Fruit fly (Drosophila melanogaster) whole organism: ENCODE data around the gene CheB38b.

Experiments
- CG8478 ChIP-seq: fragments of >200 bp; optimal IDR thresholded peaks from 2 replicates; lab custom pipeline; 2018; ENCODE audit warnings: inconsistent platforms
- Dll ChIP-seq: fragments of >200 bp; optimal IDR thresholded peaks from 2 replicates; lab custom pipeline; 2017
- EcR ChIP-seq, 2 experiments: fragments of >200 bp; optimal IDR thresholded peaks; 2 replicates each; lab custom pipeline; 2017; ENCODE audit warnings: missing biosample characterization in 2 of 2, missing genetic modification characterization in 2 of 2, missing genetic modification reagents in 2 of 2
- pan ChIP-seq: fragments of >200 bp; optimal IDR thresholded peaks from 2 replicates; lab custom pipeline; 2017
- psq ChIP-seq: fragments of >200 bp; optimal IDR thresholded peaks from 2 replicates; lab custom pipeline; 2017
- usp ChIP-seq: fragments of >200 bp; optimal IDR thresholded peaks from 2 replicates; lab custom pipeline; 2017; ENCODE audit warnings: missing biosample characterization, missing genetic modification characterization, mixed read lengths

Gene CheB38b

DNA sequence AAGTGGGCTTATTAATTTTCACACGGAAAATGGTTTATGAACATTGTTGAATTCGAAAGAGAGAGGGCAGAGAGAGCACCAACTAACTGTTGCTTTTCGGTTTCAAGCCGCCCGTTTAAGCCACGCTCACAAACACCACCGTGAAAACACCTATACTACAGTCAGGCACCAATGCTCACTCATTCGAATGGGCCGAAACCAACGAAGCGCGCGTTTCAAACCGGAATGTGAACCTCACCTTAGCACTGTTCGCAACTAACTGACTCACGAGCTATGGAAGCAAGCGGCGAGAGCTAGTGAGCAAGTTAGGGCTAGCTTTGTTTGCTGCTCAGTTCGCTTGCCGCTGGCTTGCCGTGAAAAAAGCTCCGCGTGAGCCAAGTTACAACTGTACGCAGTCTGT is 23.2 kb downstream of the CheB38b start:
- TF ChIP-seq psq (no peak), pan (lab: Kevin White, UChicago) (no peak)

dm6 chr2L:20792988-20793544 is 24.0 kb downstream of the CheB38b start:
- TF ChIP-seq usp (no peak), EcR (GFP tag; optimal IDR thresholded peaks at IDR 0.05; lab: Kevin White, UChicago) (no peak), CG8478 (lab: Kevin White, UChicago) (no peak), psq (no peak), Dll (no peak), pan (lab: Kevin White, UChicago) (no peak)

DNA sequence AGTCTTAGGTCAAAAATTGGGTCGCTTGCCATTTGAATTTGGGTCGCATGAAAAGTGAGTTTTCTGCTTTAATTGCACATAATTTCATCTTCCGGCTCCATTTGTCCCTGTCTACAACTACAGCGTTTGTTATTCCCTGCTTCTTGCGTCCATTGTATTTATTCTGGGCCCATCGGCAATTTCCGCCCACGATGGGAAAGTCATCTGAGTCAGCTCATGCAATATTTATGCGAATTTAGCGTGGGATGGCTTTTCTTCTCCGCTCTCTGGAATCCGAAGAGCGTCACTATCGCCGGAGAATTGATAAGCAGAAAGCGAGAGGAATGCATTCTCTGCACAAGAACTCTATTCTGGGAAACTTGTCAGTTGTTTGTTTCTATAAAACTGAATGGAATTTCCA is 24.5 kb downstream of the CheB38b start:
- no peak for TF ChIP-seq EcR (GFP tag; optimal IDR thresholded peaks at IDR 0.05; lab: Kevin White, UChicago)

dm6 chr2L:20788050-20788449 is 29.0 kb downstream of the CheB38b start:
- TF ChIP-seq EcR (GFP tag; optimal IDR thresholded peaks at IDR 0.05; lab: Kevin White, UChicago) (no peak), Dll (no peak), psq (no peak), usp (no peak), pan (lab: Kevin White, UChicago) (no peak), CG8478 (lab: Kevin White, UChicago) (no peak)

- TF ChIP-seq psq: peak; percentile 24
- TF ChIP-seq usp: no peak
- peak; percentile 78 for TF ChIP-seq pan (lab: Kevin White, UChicago)
- TF ChIP-seq EcR (GFP tag; optimal IDR thresholded peaks at IDR 0.05; lab: Kevin White, UChicago): no peak
- no peak for TF ChIP-seq Dll
- TF ChIP-seq CG8478 (lab: Kevin White, UChicago): no peak
These were observed 29.7 kb downstream of the CheB38b start, which contains the start of gene Pomp for dm6 chr2L:20787271-20787791. Pomp (plus strand) TSS chr2L:20787656.

DNA sequence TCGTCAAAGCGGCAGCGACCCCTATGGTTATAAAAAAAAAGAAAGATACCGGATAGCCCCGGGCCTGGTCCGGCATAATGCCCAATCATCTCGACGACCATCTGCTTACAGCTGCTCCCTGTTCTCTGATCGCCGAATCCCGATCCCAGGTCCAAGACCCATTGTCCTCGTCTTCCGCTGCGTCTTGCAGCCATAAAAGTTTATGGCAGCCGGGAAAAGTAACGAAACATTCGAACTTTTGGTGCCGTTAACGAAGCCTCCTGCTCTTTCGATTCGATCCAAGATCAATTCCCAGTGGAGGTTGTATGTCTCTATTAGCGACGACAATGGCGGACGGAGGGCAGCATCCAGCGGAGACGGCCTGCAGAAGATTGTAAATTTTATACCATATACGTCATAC is 31.7 kb downstream of the CheB38b start:
- no peak for TF ChIP-seq usp
- no peak for TF ChIP-seq Dll
- TF ChIP-seq CG8478 (lab: Kevin White, UChicago): no peak
- TF ChIP-seq EcR (GFP tag; optimal IDR thresholded peaks at IDR 0.05; lab: Kevin White, UChicago): no peak
- TF ChIP-seq psq: no peak
- no peak for TF ChIP-seq pan (lab: Kevin White, UChicago)

DNA sequence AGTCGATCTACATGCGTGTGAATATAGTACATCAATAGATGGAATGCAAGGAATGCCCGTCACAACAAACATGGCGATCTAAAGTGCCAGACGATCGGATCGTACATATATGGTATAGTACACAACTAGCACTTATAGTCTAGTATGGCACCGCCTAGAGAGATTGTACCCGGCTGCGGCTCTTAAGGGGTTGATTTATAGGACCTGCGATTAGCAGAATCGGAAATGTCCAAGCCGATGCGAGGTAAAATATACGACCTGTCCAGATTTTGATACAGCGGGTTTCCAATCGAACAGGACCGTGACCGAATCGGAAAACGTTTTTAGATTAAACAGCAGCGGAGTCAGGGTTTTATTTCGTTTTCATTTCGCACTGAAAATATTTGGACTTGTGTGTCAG is 33.2 kb downstream of the CheB38b start:
- TF ChIP-seq usp (no peak), EcR (GFP tag; optimal IDR thresholded peaks at IDR 0.05; lab: Kevin White, UChicago) (no peak), CG8478 (lab: Kevin White, UChicago) (no peak), Dll (no peak), psq (no peak), pan (lab: Kevin White, UChicago) (no peak)

DNA sequence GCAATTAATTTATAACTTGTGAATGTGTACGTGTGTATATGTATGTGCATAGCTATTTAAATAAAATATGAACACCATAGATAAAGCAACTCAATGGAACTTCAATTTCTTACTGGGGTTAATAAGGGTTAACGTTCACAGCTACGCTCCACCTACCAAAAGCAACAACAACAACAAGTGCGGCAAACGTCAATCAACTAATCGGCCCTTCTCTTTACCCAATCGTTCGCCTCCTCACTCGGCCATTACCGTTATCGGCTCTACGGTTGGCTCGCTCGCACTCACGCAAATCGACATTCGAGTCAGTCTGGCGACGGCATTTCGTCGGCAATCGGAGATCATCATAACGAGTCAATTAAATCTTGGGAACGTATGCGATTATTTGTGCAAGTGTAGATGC is 34.0 kb downstream of the CheB38b start:
- TF ChIP-seq Dll: peak; percentile 55
- no peak for TF ChIP-seq pan (lab: Kevin White, UChicago)

DNA sequence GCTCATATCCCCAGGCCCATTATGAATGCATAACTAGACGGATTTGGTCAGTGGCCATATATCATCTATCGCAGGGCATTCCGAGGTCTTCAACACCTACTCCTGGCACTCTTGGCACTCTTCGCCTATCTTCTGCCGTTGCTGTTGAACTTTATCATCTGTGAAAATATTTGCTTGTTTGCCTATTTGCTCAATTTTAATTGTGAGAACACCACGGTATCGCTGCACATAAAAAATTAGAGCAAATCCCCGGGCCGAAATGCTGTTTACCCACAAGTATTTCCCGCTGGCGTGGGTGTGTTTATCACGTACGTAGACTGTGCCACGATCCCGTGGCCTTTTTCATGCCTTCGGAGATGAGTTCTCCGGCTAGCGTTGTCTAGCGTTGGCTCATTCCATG is 36.3 kb downstream of the CheB38b start:
- no peak for TF ChIP-seq EcR (GFP tag; optimal IDR thresholded peaks at IDR 0.05; lab: Kevin White, UChicago)
- no peak for TF ChIP-seq CG8478 (lab: Kevin White, UChicago)
- no peak for TF ChIP-seq usp
- TF ChIP-seq Dll: no peak
- no peak for TF ChIP-seq pan (lab: Kevin White, UChicago)
- TF ChIP-seq psq: no peak

- TF ChIP-seq usp: no peak
These were observed 38.7 kb downstream of the CheB38b start for dm6 chr2L:20778380-20778779.

- TF ChIP-seq usp (no peak), CG8478 (lab: Kevin White, UChicago) (no peak)
These were observed 40.0 kb downstream of the CheB38b start for dm6 chr2L:20776940-20777502.

DNA sequence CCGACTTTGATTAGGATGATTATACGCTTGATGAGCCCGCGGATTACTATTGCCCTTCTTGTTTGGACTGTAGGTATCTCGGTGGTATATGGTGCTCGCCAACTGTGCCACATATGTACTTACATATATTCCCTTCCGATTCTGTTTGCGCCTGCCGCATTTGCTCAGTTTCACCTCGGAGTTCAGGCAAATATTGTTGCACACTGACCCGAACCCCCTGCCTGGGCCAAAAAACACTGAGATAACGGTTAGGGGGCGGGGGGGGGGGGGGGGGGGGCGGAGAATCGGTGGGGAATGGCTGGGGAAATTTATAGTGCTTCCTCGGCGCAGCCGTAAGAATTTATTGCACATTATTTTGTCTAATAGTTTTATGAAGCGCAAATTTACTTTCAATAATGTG is 41.1 kb downstream of the CheB38b start:
- TF ChIP-seq pan (lab: Kevin White, UChicago) (no peak), usp (no peak), EcR (GFP tag; optimal IDR thresholded peaks at IDR 0.05; lab: Kevin White, UChicago) (no peak), CG8478 (lab: Kevin White, UChicago) (no peak), Dll (no peak), psq (no peak)

- TF ChIP-seq CG8478 (lab: Kevin White, UChicago) (no peak), Dll (no peak), usp (no peak), psq (no peak), pan (lab: Kevin White, UChicago) (no peak)
These were observed 42.6 kb downstream of the CheB38b start for dm6 chr2L:20774464-20774863.

dm6 chr2L:20773453-20774054 is 43.5 kb downstream of the CheB38b start:
- TF ChIP-seq CG8478 (lab: Kevin White, UChicago) (no peak), Dll (no peak), psq (no peak), usp (no peak), pan (lab: Kevin White, UChicago) (no peak), EcR (GFP tag; optimal IDR thresholded peaks at IDR 0.05; lab: Kevin White, UChicago) (no peak)
